Worm (Caenorhabditis elegans) whole organism, L1 larva: ENCODE measurements around the gene Y62H9A.1.

Experiments
- pax-3 ChIP-seq: fragments of 200-800 bp; sonication (Bioruptor generic); optimal IDR thresholded peaks from 2 replicates; lab custom pipeline; 2018; ENCODE audit warnings: mild to moderate bottlenecking, missing genetic modification characterization, moderate library complexity, missing compliant biosample characterization
- snpc-4 ChIP-seq: fragments of 150-350 bp; optimal IDR thresholded peaks from 2 replicates; lab custom pipeline; 2014; ENCODE audit warnings: missing biosample characterization, missing genetic modification characterization
- tbx-2 ChIP-seq: sonication (generic microtip); optimal IDR thresholded peaks from 2 replicates; lab custom pipeline; 2016; ENCODE audit warnings: missing genetic modification characterization, missing compliant biosample characterization
- unc-130 ChIP-seq: fragments of 150-350 bp; optimal IDR thresholded peaks from 2 replicates; lab custom pipeline; 2017; ENCODE audit warnings: missing biosample characterization, missing genetic modification characterization, inconsistent platforms
- unc-30 ChIP-seq: sonication (generic microtip); optimal IDR thresholded peaks from 2 replicates; lab custom pipeline; 2017; ENCODE audit warnings: missing biosample characterization, missing genetic modification characterization

ce11 chrX:11913824-11914223 is 38.5 kb downstream of the Y62H9A.1 start, which contains the start of gene Y62H9A.12:
- TF ChIP-seq pax-3 (no peak), unc-130 (tag; lab: Kevin White, UChicago) (no peak), tbx-2 (tag; lab: Kevin White, UChicago) (no peak), unc-30 (no peak), snpc-4 (no peak)
